Worm (Caenorhabditis elegans) whole organism, L2 larva: Measurements from ENCODE around the gene clc-8.

Experiments
- blmp-1 ChIP-seq: sonication (generic microtip); optimal IDR thresholded peaks from 2 replicates; lab custom pipeline; 2017; ENCODE audit warnings: missing genetic modification characterization, mild to moderate bottlenecking, missing compliant biosample characterization, antibody characterized with exemption, moderate library complexity; ENCODE audit not compliant: insufficient read depth
- ceh-82 ChIP-seq: fragments of 150-350 bp; optimal IDR thresholded peaks from 2 replicates; lab custom pipeline; 2014; ENCODE audit warnings: missing biosample characterization, missing genetic modification characterization
- elt-1 ChIP-seq: fragments of 150-350 bp; optimal IDR thresholded peaks from 2 replicates; lab custom pipeline; 2014; ENCODE audit warnings: missing biosample characterization, missing genetic modification characterization
- lin-11 ChIP-seq: fragments of 150-350 bp; sonication (generic microtip); optimal IDR thresholded peaks from 2 replicates; lab custom pipeline; 2014; ENCODE audit warnings: missing biosample characterization, missing genetic modification characterization, inconsistent platforms, mixed read lengths
- nhr-11 ChIP-seq: fragments of 150-350 bp; optimal IDR thresholded peaks from 2 replicates; lab custom pipeline; 2014; ENCODE audit warnings: missing biosample characterization, missing genetic modification characterization
- nhr-77 ChIP-seq: fragments of 150-350 bp; optimal IDR thresholded peaks from 2 replicates; lab custom pipeline; 2014; ENCODE audit warnings: missing biosample characterization, missing genetic modification characterization
- ztf-11 ChIP-seq: sonication (generic microtip); optimal IDR thresholded peaks from 2 replicates; lab custom pipeline; 2017; ENCODE audit warnings: missing biosample characterization, missing genetic modification characterization

DNA sequence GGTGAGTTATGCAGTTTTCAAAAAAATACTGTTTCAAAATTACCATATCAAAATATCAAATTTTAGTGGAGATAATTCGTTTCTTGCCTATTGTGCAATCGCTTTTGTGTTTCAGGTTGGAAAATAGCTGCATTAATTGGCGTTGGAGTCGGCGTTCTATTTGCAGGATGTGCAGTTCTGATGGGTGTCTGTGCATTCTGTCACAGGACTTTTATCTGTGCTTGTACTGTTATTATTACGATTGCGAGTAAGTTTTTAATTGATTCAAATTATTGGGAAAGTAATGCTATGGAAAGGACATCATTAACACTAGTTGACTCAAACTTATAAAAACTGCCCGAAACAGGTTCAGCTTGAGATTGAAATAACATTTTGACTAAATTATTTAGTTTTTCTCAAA is 874 bp downstream of the clc-8 start:
- no peak for TF ChIP-seq elt-1 (tag; lab: Kevin White, UChicago)
- TF ChIP-seq ceh-82 (tag; lab: Kevin White, UChicago): no peak
- no peak for TF ChIP-seq blmp-1 (tag; lab: Kevin White, UChicago)
- no peak for TF ChIP-seq lin-11
- no peak for TF ChIP-seq nhr-11 (tag; lab: Kevin White, UChicago)
- TF ChIP-seq ztf-11 (tag; lab: Kevin White, UChicago): no peak
- TF ChIP-seq nhr-77: no peak
